Worm (Caenorhabditis elegans) whole organism, young adult: Measurements from ENCODE around the gene phat-7.

Experiments used
- B0019.2 ChIP-seq: fragments of 200-800 bp; sonication (Bioruptor generic); conservative IDR thresholded peaks from 2 replicates; pipeline ENCODE4 v1.3.6; 2022; ENCODE audit warnings: missing genetic modification reagents, missing genetic modification characterization, missing compliant biosample characterization
- C06A6.2 ChIP-seq: fragments of 200-800 bp; sonication (Bioruptor generic); conservative IDR thresholded peaks from 2 replicates; pipeline ENCODE4 v1.3.6; 2022; ENCODE audit warnings: missing genetic modification characterization, missing compliant biosample characterization
- D2030.7 ChIP-seq: fragments of 200-800 bp; sonication (Bioruptor generic); IDR thresholded peaks from 2 replicates; pipeline ENCODE4 v1.3.6; 2022; ENCODE audit warnings: missing genetic modification reagents, missing genetic modification characterization, missing compliant biosample characterization
- F33H1.4 ChIP-seq: fragments of 200-800 bp; sonication (Bioruptor generic); IDR thresholded peaks from 2 replicates; pipeline ENCODE4 v1.3.6; 2022; ENCODE audit warnings: missing genetic modification reagents, missing genetic modification characterization, missing compliant biosample characterization
- F37B4.10 ChIP-seq: fragments of 200-800 bp; sonication (Bioruptor generic); IDR thresholded peaks from 2 replicates; pipeline ENCODE4 v1.3.6; 2022; ENCODE audit warnings: missing genetic modification characterization, missing compliant biosample characterization
- F55B11.4 ChIP-seq: sonication (generic microtip); optimal IDR thresholded peaks from 2 replicates; lab custom pipeline; 2016; ENCODE audit warnings: missing compliant biosample characterization, missing genetic modification characterization, borderline replicate concordance; ENCODE audit not compliant: insufficient read depth
- F57A8.1 ChIP-seq: fragments of 200-800 bp; sonication (Bioruptor generic); optimal IDR thresholded peaks from 2 replicates; lab custom pipeline; 2018; ENCODE audit warnings: mild to moderate bottlenecking, missing genetic modification characterization, moderate library complexity, missing compliant biosample characterization
- Y67H2A.10 ChIP-seq: fragments of 200-800 bp; sonication (Bioruptor generic); conservative IDR thresholded peaks from 2 replicates; pipeline ENCODE4 v1.3.6; 2022; ENCODE audit warnings: missing genetic modification reagents, missing genetic modification characterization, missing compliant biosample characterization
- ZK185.1 ChIP-seq: sonication (generic microtip); optimal IDR thresholded peaks from 2 replicates; lab custom pipeline; 2016; ENCODE audit warnings: mild to moderate bottlenecking, missing genetic modification characterization, missing compliant biosample characterization; ENCODE audit not compliant: poor library complexity, severe bottlenecking
- attf-5 ChIP-seq: fragments of 200-800 bp; sonication (Bioruptor generic); optimal IDR thresholded peaks from 2 replicates; lab custom pipeline; 2018; ENCODE audit warnings: mild to moderate bottlenecking, missing genetic modification characterization, missing compliant biosample characterization
- attf-6 ChIP-seq: fragments of 200-800 bp; sonication (Bioruptor generic); IDR thresholded peaks from 2 replicates; pipeline ENCODE4 v1.3.6; 2022; ENCODE audit warnings: missing genetic modification reagents, missing genetic modification characterization, missing compliant biosample characterization
- ccch-3 ChIP-seq: fragments of 200-800 bp; sonication (Bioruptor generic); optimal IDR thresholded peaks from 2 replicates; lab custom pipeline; 2018; ENCODE audit warnings: mild to moderate bottlenecking, missing genetic modification characterization, missing compliant biosample characterization
- ceh-100 ChIP-seq: fragments of 200-800 bp; sonication (Bioruptor generic); IDR thresholded peaks from 2 replicates; pipeline ENCODE4 v1.3.6; 2022; ENCODE audit warnings: missing genetic modification reagents, missing genetic modification characterization, missing compliant biosample characterization
- ceh-91 ChIP-seq: fragments of 200-800 bp; sonication (Bioruptor generic); IDR thresholded peaks from 2 replicates; pipeline ENCODE4 v1.3.6; 2022; ENCODE audit warnings: missing genetic modification reagents, missing genetic modification characterization, missing compliant biosample characterization
- egl-18 ChIP-seq: fragments of 200-800 bp; sonication (Bioruptor generic); IDR thresholded peaks from 2 replicates; pipeline ENCODE4 v1.3.6; 2022; ENCODE audit warnings: missing genetic modification reagents, missing genetic modification characterization, missing compliant biosample characterization
- ekl-4 ChIP-seq: fragments of 200-800 bp; sonication (Bioruptor generic); IDR thresholded peaks from 2 replicates; pipeline ENCODE4 v1.3.6; 2022; ENCODE audit warnings: missing genetic modification reagents, missing genetic modification characterization, missing compliant biosample characterization
- hmg-1.2 ChIP-seq: fragments of 200-800 bp; sonication (Bioruptor generic); IDR thresholded peaks from 2 replicates; pipeline ENCODE4 v1.3.6; 2022; ENCODE audit warnings: missing genetic modification reagents, missing genetic modification characterization, missing compliant biosample characterization
- hmg-20 ChIP-seq: fragments of 200-800 bp; sonication (Bioruptor generic); IDR thresholded peaks from 2 replicates; pipeline ENCODE4 v1.3.6; 2022; ENCODE audit warnings: missing genetic modification reagents, missing genetic modification characterization, missing compliant biosample characterization
- hsf-1 ChIP-seq: fragments of 200-800 bp; sonication (Bioruptor generic); IDR thresholded peaks from 2 replicates; pipeline ENCODE4 v1.3.6; 2022; ENCODE audit warnings: missing genetic modification reagents, missing genetic modification characterization, missing compliant biosample characterization
- lag-1 ChIP-seq: fragments of 200-800 bp; sonication (Bioruptor generic); IDR thresholded peaks from 2 replicates; pipeline ENCODE4 v1.3.6; 2022; ENCODE audit warnings: missing genetic modification reagents, missing genetic modification characterization, missing compliant biosample characterization
- lin-26 ChIP-seq: fragments of 200-800 bp; sonication (Bioruptor generic); IDR thresholded peaks from 2 replicates; pipeline ENCODE4 v1.3.6; 2022; ENCODE audit warnings: missing genetic modification reagents, missing genetic modification characterization, missing compliant biosample characterization
- lin-54 ChIP-seq: fragments of 200-800 bp; sonication (Bioruptor generic); optimal IDR thresholded peaks from 2 replicates; lab custom pipeline; 2018; ENCODE audit warnings: mild to moderate bottlenecking, missing genetic modification characterization, missing compliant biosample characterization
- lir-1 ChIP-seq: fragments of 200-800 bp; sonication (Bioruptor generic); conservative IDR thresholded peaks from 2 replicates; pipeline ENCODE4 v1.3.6; 2022; ENCODE audit warnings: missing genetic modification reagents, missing genetic modification characterization, missing compliant biosample characterization
- lsl-1 ChIP-seq: fragments of 200-800 bp; sonication (Bioruptor generic); optimal IDR thresholded peaks from 2 replicates; lab custom pipeline; 2018; ENCODE audit warnings: mild to moderate bottlenecking, missing genetic modification characterization, moderate library complexity, missing compliant biosample characterization
- madf-10 ChIP-seq: sonication (generic microtip); optimal IDR thresholded peaks from 2 replicates; lab custom pipeline; 2016; ENCODE audit warnings: mild to moderate bottlenecking, missing genetic modification characterization, missing compliant biosample characterization
- madf-6 ChIP-seq: fragments of 200-800 bp; sonication (Bioruptor generic); IDR thresholded peaks from 2 replicates; pipeline ENCODE4 v1.3.6; 2022; ENCODE audit warnings: missing genetic modification reagents, missing genetic modification characterization, missing compliant biosample characterization
- madf-8 ChIP-seq: fragments of 200-800 bp; sonication (Bioruptor generic); conservative IDR thresholded peaks from 2 replicates; pipeline ENCODE4 v1.3.6; 2022; ENCODE audit warnings: missing genetic modification reagents, missing genetic modification characterization, missing compliant biosample characterization
- mcd-1 ChIP-seq: fragments of 200-800 bp; sonication (Bioruptor generic); IDR thresholded peaks from 2 replicates; pipeline ENCODE4 v1.3.6; 2022; ENCODE audit warnings: missing genetic modification reagents, missing genetic modification characterization, missing compliant biosample characterization
- mel-28 ChIP-seq: sonication (generic microtip); optimal IDR thresholded peaks from 2 replicates; lab custom pipeline; 2016; ENCODE audit warnings: borderline replicate concordance, mild to moderate bottlenecking, missing genetic modification characterization, missing compliant biosample characterization
- mes-4 ChIP-seq: sonication (generic microtip); optimal IDR thresholded peaks from 2 replicates; lab custom pipeline; 2016; ENCODE audit warnings: missing genotype, missing genetic modification characterization, missing compliant biosample characterization
- mxl-1 ChIP-seq: sonication (generic microtip); optimal IDR thresholded peaks from 2 replicates; lab custom pipeline; 2016; ENCODE audit warnings: missing genetic modification characterization, missing compliant biosample characterization
- nfya-1 ChIP-seq: sonication (generic microtip); optimal IDR thresholded peaks from 2 replicates; lab custom pipeline; 2017; ENCODE audit warnings: antibody characterized with exemption, missing compliant biosample characterization, missing genetic modification characterization, borderline replicate concordance; ENCODE audit not compliant: insufficient read depth
- nfyb-1 ChIP-seq: fragments of 200-800 bp; sonication (Bioruptor generic); IDR thresholded peaks from 2 replicates; pipeline ENCODE4 v1.3.6; 2022; ENCODE audit warnings: missing genetic modification reagents, missing genetic modification characterization, missing compliant biosample characterization
- nhr-179 ChIP-seq: sonication (generic microtip); optimal IDR thresholded peaks from 2 replicates; lab custom pipeline; 2016; ENCODE audit warnings: mild to moderate bottlenecking, missing genetic modification characterization, missing compliant biosample characterization
- rcor-1 ChIP-seq: fragments of 200-800 bp; sonication (Bioruptor generic); IDR thresholded peaks from 2 replicates; pipeline ENCODE4 v1.3.6; 2022; ENCODE audit warnings: missing genetic modification reagents, missing genetic modification characterization, missing compliant biosample characterization
- tbp1 ChIP-seq: fragments of 200-800 bp; sonication (Bioruptor generic); optimal IDR thresholded peaks from 2 replicates; lab custom pipeline; 2018; ENCODE audit warnings: mild to moderate bottlenecking, missing genetic modification characterization, missing compliant biosample characterization
- tbx-9 ChIP-seq: sonication (generic microtip); optimal IDR thresholded peaks from 2 replicates; lab custom pipeline; 2016; ENCODE audit warnings: borderline replicate concordance, missing genetic modification characterization, inconsistent platforms, missing compliant biosample characterization
- ztf-22 ChIP-seq: fragments of 200-800 bp; sonication (Bioruptor generic); optimal IDR thresholded peaks from 2 replicates; lab custom pipeline; 2018; ENCODE audit warnings: mild to moderate bottlenecking, missing genetic modification characterization, moderate library complexity, missing compliant biosample characterization

The phat-7 gene

ce11 chrV:4056203-4056602 is 10.0 kb downstream of the phat-7 start:
- TF ChIP-seq ztf-22 (no peak), F55B11.4 (tag; lab: Kevin White, UChicago) (no peak), lin-26 (GFP tag; lab: Robert Waterston, UW) (no peak), lin-54 (GFP tag; lab: Kevin White, UChicago) (no peak), ZK185.1 (tag; lab: Kevin White, UChicago) (no peak), tbp1 (GFP tag; lab: Kevin White, UChicago) (no peak), lag-1 (GFP tag; lab: Robert Waterston, UW) (no peak), attf-6 (GFP tag; lab: Robert Waterston, UW) (no peak)

ce11 chrV:4063559-4064164 is 17.4 kb downstream of the phat-7 start:
- peak; percentile 66; the same call in 1 of the 2 replicates for TF ChIP-seq ekl-4 (GFP tag; lab: Robert Waterston, UW)
- 0 out of 2 replicates have a peak, but pooled peaks have one; percentile 19 for TF ChIP-seq B0019.2 (GFP tag; lab: Robert Waterston, UW)
- peak; percentile 35; the same call in 1 of the 2 replicates for TF ChIP-seq lir-1 (GFP tag; lab: Robert Waterston, UW)
- peak; percentile 54 for TF ChIP-seq hsf-1 (GFP tag; lab: Robert Waterston, UW)
- 0 out of 2 replicates have a peak, but pooled peaks have one; percentile 59 for TF ChIP-seq egl-18 (GFP tag; lab: Robert Waterston, UW)
- TF ChIP-seq madf-8 (GFP tag; lab: Robert Waterston, UW) = peak; percentile 33; the same call in 1 of the 2 replicates
- TF ChIP-seq ceh-100 (GFP tag; lab: Robert Waterston, UW) = peak; percentile 77
- TF ChIP-seq Y67H2A.10 (GFP tag; lab: Robert Waterston, UW) = 0 out of 2 replicates have a peak, but pooled peaks have one; percentile 30
- peak; percentile 72; the same call in 1 of the 2 replicates for TF ChIP-seq D2030.7 (GFP tag; lab: Robert Waterston, UW)
- peak; percentile 98 for TF ChIP-seq mcd-1 (GFP tag; lab: Robert Waterston, UW)
- TF ChIP-seq rcor-1 (GFP tag; lab: Robert Waterston, UW) = peak; percentile 63; the same call in 1 of the 2 replicates
- peak; percentile 91 for TF ChIP-seq hmg-1.2 (GFP tag; lab: Robert Waterston, UW)
- TF ChIP-seq hmg-20 (GFP tag; lab: Robert Waterston, UW) = 0 out of 2 replicates have a peak, but pooled peaks have one; percentile 16
- peak; percentile 67 for TF ChIP-seq C06A6.2 (GFP tag; lab: Robert Waterston, UW)
- peak; percentile 66 for TF ChIP-seq madf-6 (GFP tag; lab: Robert Waterston, UW)
- TF ChIP-seq attf-5 (GFP tag; lab: Kevin White, UChicago) = peak; percentile 6
- TF ChIP-seq nfyb-1 = peak; percentile 83
- TF ChIP-seq F33H1.4 (GFP tag; lab: Robert Waterston, UW) = peak; percentile 60
- peak; percentile 69 for TF ChIP-seq ceh-91 (GFP tag; lab: Robert Waterston, UW)
- peak; percentile 57 for TF ChIP-seq lin-54 (GFP tag; lab: Kevin White, UChicago)
- peak; percentile 36 for TF ChIP-seq lsl-1 (GFP tag; lab: Kevin White, UChicago)

ce11 chrV:4066143-4066542 is 19.9 kb downstream of the phat-7 start:
- TF ChIP-seq hmg-1.2 (GFP tag; lab: Robert Waterston, UW) (peak; percentile 36; the same call in 1 of the 2 replicates), mcd-1 (GFP tag; lab: Robert Waterston, UW) (peak; percentile 59)
- TF ChIP-seq, all 124 proteins: peak for 2; not testable (repeated sequence) for 122

ce11 chrV:4067876-4068275 is 21.7 kb downstream of the phat-7 start:
- TF ChIP-seq mcd-1 (GFP tag; lab: Robert Waterston, UW) = peak; percentile 82

- TF ChIP-seq hmg-20 (GFP tag; lab: Robert Waterston, UW) (no peak), mel-28 (tag; lab: Kevin White, UChicago) (no peak), tbx-9 (tag; lab: Kevin White, UChicago) (no peak), F37B4.10 (GFP tag; lab: Robert Waterston, UW) (no peak), mxl-1 (tag; lab: Kevin White, UChicago) (no peak), lag-1 (GFP tag; lab: Robert Waterston, UW) (no peak), lir-1 (GFP tag; lab: Robert Waterston, UW) (no peak), F57A8.1 (GFP tag; lab: Kevin White, UChicago) (no peak), ccch-3 (no peak), mes-4 (no peak), ceh-91 (GFP tag; lab: Robert Waterston, UW) (no peak), nfya-1 (tag; lab: Kevin White, UChicago) (no peak), madf-10 (tag; lab: Kevin White, UChicago) (no peak), nhr-179 (tag; lab: Kevin White, UChicago) (no peak)
Observed at ce11 chrV:4073455-4073854, 27.2 kb downstream of the phat-7 start, which contains the start of gene otpl-2. Gene otpl-2 (plus strand): TSS chrV:4073755.
